Worm (Caenorhabditis elegans): ENCODE results near the gene Y37E11B.2.
"Not testable (repeated sequence)": the region's sequence is repeated elsewhere in the genome, so short reads cannot be mapped to it uniquely, and the experiment has no call there.

DNA sequence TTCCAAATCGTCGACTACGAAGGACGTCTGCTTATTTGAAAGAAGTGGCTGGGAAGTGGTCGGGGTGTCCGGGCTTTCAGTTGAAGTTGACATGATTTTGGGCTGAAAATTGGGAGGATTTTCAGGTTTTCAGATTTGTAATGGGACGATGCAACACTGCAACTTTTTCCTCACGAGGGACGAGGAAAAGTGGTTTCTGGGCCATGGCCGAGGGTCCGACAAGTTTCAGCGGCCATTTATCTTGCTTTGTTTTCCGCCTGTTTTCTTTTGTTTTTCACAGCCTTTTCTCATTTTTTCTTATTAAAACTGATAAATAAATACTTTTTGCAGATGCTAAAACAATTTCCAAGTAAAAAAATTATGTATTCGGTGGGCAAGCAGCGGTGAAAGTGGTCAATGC is 4.6 kb downstream of the Y37E11B.2 start, which contains the start of gene blos-7:
- not testable (repeated sequence) for TF ChIP-seq mcd-1 (GFP tag; IDR thresholded peaks at IDR 0.05); rpc-1 (optimal IDR thresholded peaks at IDR 0.05); rpc-1 (tag; optimal IDR thresholded peaks at IDR 0.05); snpc-3.4 (tag; optimal IDR thresholded peaks at IDR 0.05); ztf-6 (GFP tag; IDR thresholded peaks at IDR 0.05); nfyb-1 (GFP tag; IDR thresholded peaks at IDR 0.05); F55B11.4 (tag; optimal IDR thresholded peaks at IDR 0.05; ENCODE audit: borderline replicate concordance, insufficient read depth); unc-62 (GFP tag; optimal IDR thresholded peaks at IDR 0.05)

Measured in whole organism, young adult.